Worm (Caenorhabditis elegans) whole organism, L4 larva: ENCODE measurements around the gene lmtr-3.

Experiments used
- D1046.2 ChIP-seq: fragments of 200-800 bp; sonication (Bioruptor generic); IDR thresholded peaks from 2 replicates; pipeline ENCODE4 v1.3.6; 2022; ENCODE audit warnings: missing genetic modification characterization, missing compliant biosample characterization
- F37D6.2 ChIP-seq: sonication (generic microtip); optimal IDR thresholded peaks from 2 replicates; lab custom pipeline; 2016; ENCODE audit warnings: mild to moderate bottlenecking, missing genetic modification characterization, missing compliant biosample characterization
- T20F7.1 ChIP-seq: fragments of 200-800 bp; sonication (Bioruptor generic); optimal IDR thresholded peaks from 2 replicates; lab custom pipeline; 2018; ENCODE audit warnings: mild to moderate bottlenecking, missing genetic modification characterization, missing compliant biosample characterization
- T26A8.4 ChIP-seq: fragments of 200-800 bp; sonication (Bioruptor generic); IDR thresholded peaks from 2 replicates; pipeline ENCODE4 v1.3.6; 2022; ENCODE audit warnings: missing genetic modification characterization, missing compliant biosample characterization
- Y48G9A.11 ChIP-seq: fragments of 200-800 bp; sonication (Bioruptor generic); IDR thresholded peaks from 2 replicates; pipeline ENCODE4 v1.3.6; 2022; ENCODE audit warnings: missing genetic modification reagents, missing genetic modification characterization, missing compliant biosample characterization
- Y75B8A.6 ChIP-seq: fragments of 200-800 bp; sonication (Bioruptor generic); IDR thresholded peaks from 2 replicates; pipeline ENCODE4 v1.3.6; 2022; ENCODE audit warnings: missing genetic modification reagents, missing genetic modification characterization, missing compliant biosample characterization
- aly-2 ChIP-seq: sonication (generic microtip); optimal IDR thresholded peaks from 2 replicates; lab custom pipeline; 2018; ENCODE audit warnings: missing biosample characterization, missing genetic modification characterization
- arid-1 ChIP-seq: fragments of 200-800 bp; sonication (Bioruptor generic); conservative IDR thresholded peaks from 2 replicates; pipeline ENCODE4 v1.3.6; 2022; ENCODE audit warnings: missing genetic modification reagents, missing genetic modification characterization, missing compliant biosample characterization
- ceh-20 ChIP-seq: fragments of 200-800 bp; sonication (Bioruptor generic); IDR thresholded peaks from 2 replicates; pipeline ENCODE4 v1.3.6; 2022; ENCODE audit warnings: missing genetic modification reagents, missing genetic modification characterization, missing compliant biosample characterization
- ceh-44 ChIP-seq: fragments of 200-800 bp; sonication (Bioruptor generic); IDR thresholded peaks from 2 replicates; pipeline ENCODE4 v1.3.6; 2022; ENCODE audit warnings: missing genetic modification reagents, missing genetic modification characterization, missing compliant biosample characterization
- ceh-82 ChIP-seq: sonication (generic microtip); optimal IDR thresholded peaks from 2 replicates; lab custom pipeline; 2017; ENCODE audit warnings: missing biosample characterization, missing genetic modification characterization
- cey-2 ChIP-seq: sonication (generic microtip); optimal IDR thresholded peaks from 3 replicates; lab custom pipeline; 2017; ENCODE audit warnings: missing genetic modification characterization, mild to moderate bottlenecking, missing compliant biosample characterization, antibody characterized with exemption, borderline replicate concordance; ENCODE audit not compliant: insufficient read depth
- ctbp-1 ChIP-seq: fragments of 200-800 bp; sonication (Bioruptor generic); IDR thresholded peaks from 2 replicates; pipeline ENCODE4 v1.3.6; 2022; ENCODE audit warnings: missing genetic modification reagents, missing genetic modification characterization, missing compliant biosample characterization
- daf-16 ChIP-seq, 3 experiments: sonication (generic microtip); optimal IDR thresholded peaks; 2 replicates each; lab custom pipeline; 2016 to 2017; ENCODE audit warnings: missing genetic modification characterization in 3 of 3, missing genetic modification reagents in 3 of 3, mild to moderate bottlenecking in 2 of 3, missing compliant biosample characterization in 2 of 3, missing biosample characterization in 1 of 3, moderate library complexity in 1 of 3
- daf-19 ChIP-seq: fragments of 200-800 bp; sonication (Bioruptor generic); conservative IDR thresholded peaks from 2 replicates; pipeline ENCODE4 v1.3.6; 2022; ENCODE audit warnings: missing genetic modification characterization, missing compliant biosample characterization
- daf-8 ChIP-seq: fragments of 200-800 bp; sonication (Bioruptor generic); IDR thresholded peaks from 2 replicates; pipeline ENCODE4 v1.3.6; 2022; ENCODE audit warnings: missing genetic modification characterization, missing compliant biosample characterization
- dmd-9 ChIP-seq: fragments of 200-800 bp; sonication (Bioruptor generic); IDR thresholded peaks from 2 replicates; pipeline ENCODE4 v1.3.6; 2022; ENCODE audit warnings: missing genetic modification reagents, missing genetic modification characterization, missing compliant biosample characterization
- duxl-1 ChIP-seq: sonication (generic microtip); optimal IDR thresholded peaks from 2 replicates; lab custom pipeline; 2016; ENCODE audit warnings: mild to moderate bottlenecking, missing genetic modification characterization, moderate library complexity, missing compliant biosample characterization; ENCODE audit not compliant: poor library complexity
- dve-1 ChIP-seq: sonication (generic microtip); optimal IDR thresholded peaks from 2 replicates; lab custom pipeline; 2017; ENCODE audit warnings: antibody characterized with exemption, mild to moderate bottlenecking, missing genetic modification characterization, missing compliant biosample characterization; ENCODE audit not compliant: insufficient read depth
- egl-27 ChIP-seq: sonication (generic microtip); optimal IDR thresholded peaks from 3 replicates; lab custom pipeline; 2017; ENCODE audit warnings: missing biosample characterization, missing genetic modification reagents, missing genetic modification characterization
- egl-43 ChIP-seq: fragments of 200-800 bp; sonication (Bioruptor generic); IDR thresholded peaks from 2 replicates; pipeline ENCODE4 v1.3.6; 2022; ENCODE audit warnings: missing genetic modification reagents, missing genetic modification characterization, missing compliant biosample characterization
- fkh-10 ChIP-seq: fragments of 150-350 bp; optimal IDR thresholded peaks from 2 replicates; lab custom pipeline; 2014; ENCODE audit warnings: missing biosample characterization, missing genetic modification reagents, missing genetic modification characterization
- gei-8 ChIP-seq: fragments of 200-800 bp; sonication (Bioruptor generic); optimal IDR thresholded peaks from 2 replicates; lab custom pipeline; 2018; ENCODE audit warnings: mild to moderate bottlenecking, missing genetic modification characterization, missing compliant biosample characterization
- hlh-11 ChIP-seq: fragments of 200-800 bp; sonication (Bioruptor generic); optimal IDR thresholded peaks from 2 replicates; lab custom pipeline; 2018; ENCODE audit warnings: mild to moderate bottlenecking, missing genetic modification characterization, missing compliant biosample characterization
- jun-1 ChIP-seq: fragments of 150-350 bp; optimal IDR thresholded peaks from 2 replicates; lab custom pipeline; 2014; ENCODE audit warnings: missing biosample characterization, missing genetic modification reagents, missing genetic modification characterization
- lin-38 ChIP-seq: fragments of 200-800 bp; sonication (Bioruptor generic); IDR thresholded peaks from 2 replicates; pipeline ENCODE4 v1.3.6; 2022; ENCODE audit warnings: missing genetic modification reagents, missing genetic modification characterization, missing compliant biosample characterization
- madf-9 ChIP-seq: fragments of 200-800 bp; sonication (Bioruptor generic); conservative IDR thresholded peaks from 2 replicates; pipeline ENCODE4 v1.3.6; 2022; ENCODE audit warnings: missing genetic modification reagents, missing genetic modification characterization, missing compliant biosample characterization
- mdl-1 ChIP-seq, 2 experiments: fragments of 150-350 bp in 1 of 2; sonication (generic microtip) in 1 of 2; optimal IDR thresholded peaks; 2 replicates each; lab custom pipeline; 2014 to 2017; ENCODE audit warnings: missing biosample characterization in 2 of 2, missing genetic modification characterization in 2 of 2
- mep-1 ChIP-seq: fragments of 150-350 bp; sonication (generic microtip); optimal IDR thresholded peaks from 3 replicates; lab custom pipeline; 2014; ENCODE audit warnings: missing biosample characterization, missing genetic modification characterization
- mxl-3 ChIP-seq: fragments of 200-800 bp; sonication (Bioruptor generic); optimal IDR thresholded peaks from 2 replicates; lab custom pipeline; 2018; ENCODE audit warnings: mild to moderate bottlenecking, missing genetic modification characterization, missing compliant biosample characterization
- nhr-10 ChIP-seq: fragments of 150-350 bp; optimal IDR thresholded peaks from 2 replicates; lab custom pipeline; 2014; ENCODE audit warnings: missing biosample characterization, missing genetic modification characterization
- nhr-102 ChIP-seq: sonication (generic microtip); optimal IDR thresholded peaks from 2 replicates; lab custom pipeline; 2016; ENCODE audit warnings: mild to moderate bottlenecking, missing genetic modification characterization, moderate library complexity, missing compliant biosample characterization
- nhr-11 ChIP-seq: fragments of 150-350 bp; optimal IDR thresholded peaks from 2 replicates; lab custom pipeline; 2014; ENCODE audit warnings: missing biosample characterization, missing genetic modification characterization
- nhr-28 ChIP-seq: fragments of 150-350 bp; optimal IDR thresholded peaks from 2 replicates; lab custom pipeline; 2014; ENCODE audit warnings: missing biosample characterization, missing genetic modification characterization
- nhr-42 ChIP-seq: fragments of 200-800 bp; sonication (Bioruptor generic); IDR thresholded peaks from 2 replicates; pipeline ENCODE4 v1.3.6; 2022; ENCODE audit warnings: missing genetic modification characterization, missing compliant biosample characterization
- nhr-48 ChIP-seq: sonication (generic microtip); optimal IDR thresholded peaks from 2 replicates; lab custom pipeline; 2016; ENCODE audit warnings: mild to moderate bottlenecking, missing genetic modification characterization, missing compliant biosample characterization
- nhr-6 ChIP-seq: fragments of 150-350 bp; optimal IDR thresholded peaks from 2 replicates; lab custom pipeline; 2014; ENCODE audit warnings: missing biosample characterization, missing genetic modification characterization
- nhr-76 ChIP-seq: fragments of 150-350 bp; optimal IDR thresholded peaks from 2 replicates; lab custom pipeline; 2014; ENCODE audit warnings: missing biosample characterization, missing genetic modification characterization
- nhr-77 ChIP-seq: fragments of 150-350 bp; optimal IDR thresholded peaks from 2 replicates; lab custom pipeline; 2014; ENCODE audit warnings: missing biosample characterization, missing genetic modification characterization
- php-3 ChIP-seq: fragments of 200-800 bp; sonication (Bioruptor generic); IDR thresholded peaks from 2 replicates; pipeline ENCODE4 v1.3.6; 2022; ENCODE audit warnings: missing genetic modification reagents, missing genetic modification characterization, missing compliant biosample characterization
- rbr-2 ChIP-seq: sonication (generic microtip); optimal IDR thresholded peaks from 2 replicates; lab custom pipeline; 2016; ENCODE audit warnings: missing genotype, missing genetic modification characterization, missing compliant biosample characterization
- sdz-12 ChIP-seq: fragments of 200-800 bp; sonication (Bioruptor generic); optimal IDR thresholded peaks from 2 replicates; lab custom pipeline; 2018; ENCODE audit warnings: mild to moderate bottlenecking, missing genetic modification characterization, missing compliant biosample characterization
- spr-3 ChIP-seq: fragments of 200-800 bp; sonication (Bioruptor generic); optimal IDR thresholded peaks from 2 replicates; lab custom pipeline; 2018; ENCODE audit warnings: mild to moderate bottlenecking, missing genetic modification characterization, missing compliant biosample characterization
- tag-97 ChIP-seq: fragments of 200-800 bp; sonication (Bioruptor generic); IDR thresholded peaks from 2 replicates; pipeline ENCODE4 v1.3.6; 2022; ENCODE audit warnings: missing genetic modification characterization, missing compliant biosample characterization
- unc-130 ChIP-seq: sonication (generic microtip); optimal IDR thresholded peaks from 2 replicates; lab custom pipeline; 2016; ENCODE audit warnings: missing genetic modification reagents, missing genetic modification characterization, missing compliant biosample characterization
- unc-62 ChIP-seq, 3 experiments: fragments of 150-350 bp in 1 of 3; sonication (generic microtip); optimal IDR thresholded peaks in 2 of 3; peaks in 1 of 3; 1 replicate in 1 of 3; 2 replicates in 2 of 3; lab custom pipeline; 2014 to 2017; ENCODE audit warnings: missing biosample characterization in 3 of 3, missing genetic modification characterization in 3 of 3, missing genetic modification reagents in 3 of 3, missing genotype in 1 of 3
- zag-1 ChIP-seq: fragments of 150-350 bp; optimal IDR thresholded peaks from 2 replicates; lab custom pipeline; 2014; ENCODE audit warnings: missing biosample characterization, missing genetic modification characterization
- zip-11 ChIP-seq: fragments of 200-800 bp; sonication (Bioruptor generic); IDR thresholded peaks from 2 replicates; pipeline ENCODE4 v1.3.6; 2022; ENCODE audit warnings: missing genetic modification characterization, missing compliant biosample characterization
- ztf-7 ChIP-seq: fragments of 150-350 bp; optimal IDR thresholded peaks from 2 replicates; lab custom pipeline; 2014; ENCODE audit warnings: missing biosample characterization, missing genetic modification characterization

Gene lmtr-3

DNA sequence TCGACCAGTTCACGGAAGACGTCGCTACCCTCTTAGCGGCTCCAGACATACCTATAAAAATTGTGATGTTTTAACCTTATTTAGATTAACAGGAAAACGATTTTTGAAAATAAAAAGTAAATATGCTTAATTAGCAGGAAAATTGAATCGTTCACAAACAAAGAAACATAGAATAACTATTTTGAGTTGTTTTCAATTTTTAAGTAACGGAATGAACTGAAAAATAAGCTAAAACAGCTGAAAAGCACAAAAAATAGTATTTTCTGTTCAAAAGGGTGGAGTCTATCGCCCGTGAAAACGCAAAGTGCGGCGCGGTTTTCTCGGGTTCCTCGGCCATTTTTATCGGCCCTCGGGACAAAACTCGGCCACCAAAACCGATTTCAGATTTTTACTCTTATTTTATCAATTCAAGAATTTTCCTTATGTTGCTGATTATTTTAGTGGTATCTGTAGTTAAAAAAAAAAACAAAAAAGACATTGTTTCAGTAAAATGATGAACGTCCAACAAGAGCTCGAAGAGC is at the start of gene lmtr-3, which contains the start of gene atp-5 (continued):
- TF ChIP-seq nhr-6 (peak; percentile 68), nhr-77 (tag; lab: Kevin White, UChicago) (peak; percentile 8), mdl-1 (tag; optimal IDR thresholded peaks at IDR 0.05; lab: Kevin White, UChicago) (peak in 1 of 2 experiments; percentile 48), dmd-9 (GFP tag; lab: Robert Waterston, UW) (peak; percentile 78), dve-1 (tag; lab: Kevin White, UChicago) (peak; percentile 68), mep-1 (peak; percentile 81), nhr-28 (tag; lab: Kevin White, UChicago) (peak; percentile 69), gei-8 (GFP tag; lab: Kevin White, UChicago) (no peak)
- TF ChIP-seq, all 104 proteins: peak for 37

DNA sequence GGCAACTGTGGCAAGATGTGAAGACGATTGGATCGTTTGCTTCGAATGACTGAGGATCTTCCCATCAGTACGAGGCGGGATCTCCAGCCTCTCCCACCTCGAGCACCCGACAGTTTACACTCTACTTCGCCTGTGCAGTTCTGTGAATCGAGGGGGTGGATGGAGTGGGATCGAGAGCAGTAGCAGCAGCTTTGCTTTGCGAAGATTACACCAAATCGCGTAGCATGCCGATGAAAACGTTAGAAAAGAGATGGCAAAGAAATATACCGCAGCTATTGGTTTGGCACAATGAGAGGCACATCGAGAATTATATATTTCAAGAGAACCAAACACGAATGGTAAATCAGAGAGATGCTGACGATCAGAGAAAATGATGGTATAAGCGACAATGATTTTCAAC is 49.5 kb upstream of the lmtr-3 start, which contains the start of gene act-3:
act-3 (minus strand) TSS at position 51 of the 400 bp plus-strand sequence.
- TF ChIP-seq T20F7.1 (GFP tag; lab: Kevin White, UChicago) (no peak), ctbp-1 (GFP tag; lab: Robert Waterston, UW) (0 out of 2 replicates have a peak, but pooled peaks have one; percentile 10), ztf-7 (tag; lab: Kevin White, UChicago) (no peak), arid-1 (GFP tag; lab: Robert Waterston, UW) (no peak), php-3 (GFP tag; lab: Robert Waterston, UW) (no peak), nhr-102 (no peak), F37D6.2 (no peak), tag-97 (GFP tag; lab: Robert Waterston, UW) (no peak), duxl-1 (tag; lab: Kevin White, UChicago) (no peak), nhr-42 (GFP tag; lab: Robert Waterston, UW) (no peak), sdz-12 (no peak), egl-27 (tag; lab: Kevin White, UChicago) (no peak), unc-62 (GFP tag; optimal IDR thresholded peaks at IDR 0.05 in 1 of 2; lab: Kevin White, UChicago) (no peak), unc-62 (tag; optimal IDR thresholded peaks at IDR 0.05; lab: Kevin White, UChicago) (no peak), ceh-82 (tag; lab: Kevin White, UChicago) (no peak), egl-43 (GFP tag; lab: Robert Waterston, UW) (no peak), daf-19 (no peak), D1046.2 (GFP tag; lab: Robert Waterston, UW) (no peak), nhr-10 (tag; lab: Kevin White, UChicago) (no peak), jun-1 (tag; lab: Kevin White, UChicago) (no peak), nhr-77 (tag; lab: Kevin White, UChicago) (no peak), daf-8 (GFP tag; lab: Robert Waterston, UW) (no peak), daf-16 (GFP tag; optimal IDR thresholded peaks at IDR 0.05; lab: Kevin White, UChicago) (peak in 1 of 2 experiments; percentile 47), daf-16 (tag; optimal IDR thresholded peaks at IDR 0.05; lab: Kevin White, UChicago) (no peak), hlh-11 (tag; lab: Kevin White, UChicago) (peak; percentile 40), ceh-44 (GFP tag; lab: Robert Waterston, UW) (no peak), Y75B8A.6 (no peak), cey-2 (tag; lab: Kevin White, UChicago) (no peak), nhr-76 (no peak), lin-38 (GFP tag; lab: Robert Waterston, UW) (no peak), nhr-11 (tag; lab: Kevin White, UChicago) (peak; percentile 46), zag-1 (tag; lab: Kevin White, UChicago) (no peak), aly-2 (no peak), unc-130 (GFP tag; lab: Kevin White, UChicago) (no peak), fkh-10 (GFP tag; lab: Kevin White, UChicago) (no peak), Y48G9A.11 (GFP tag; lab: Robert Waterston, UW) (no peak), nhr-48 (tag; lab: Kevin White, UChicago) (no peak), spr-3 (GFP tag; lab: Kevin White, UChicago) (no peak), ceh-20 (no peak), mxl-3 (GFP tag; lab: Kevin White, UChicago) (peak; percentile 9), rbr-2 (no peak), T26A8.4 (no peak), madf-9 (GFP tag; lab: Robert Waterston, UW) (no peak), zip-11 (GFP tag; lab: Robert Waterston, UW) (no peak)
